Worm (Caenorhabditis elegans) whole organism, L3 larva: ENCODE measurements around the gene T21B4.15.

Experiments
- R02D3.7 ChIP-seq: fragments of 150-350 bp; optimal IDR thresholded peaks from 2 replicates; lab custom pipeline; 2014; ENCODE audit warnings: missing biosample characterization, missing genetic modification characterization
- aly-2 ChIP-seq: fragments of 150-350 bp; optimal IDR thresholded peaks from 2 replicates; lab custom pipeline; 2014; ENCODE audit warnings: missing biosample characterization, missing genetic modification characterization
- ama-1 ChIP-seq: fragments of 150-350 bp; optimal IDR thresholded peaks from 2 replicates; lab custom pipeline; 2018
- ceh-16 ChIP-seq: sonication (generic microtip); optimal IDR thresholded peaks from 2 replicates; lab custom pipeline; 2017; ENCODE audit warnings: missing biosample characterization, missing genetic modification characterization
- ceh-28 ChIP-seq: fragments of 150-350 bp; optimal IDR thresholded peaks from 2 replicates; lab custom pipeline; 2014; ENCODE audit warnings: missing biosample characterization, missing genetic modification reagents, missing genetic modification characterization
- ceh-82 ChIP-seq: fragments of 150-350 bp; optimal IDR thresholded peaks from 2 replicates; lab custom pipeline; 2014; ENCODE audit warnings: missing biosample characterization, missing genetic modification characterization
- ceh-9 ChIP-seq: sonication (generic microtip); optimal IDR thresholded peaks from 2 replicates; lab custom pipeline; 2018; ENCODE audit warnings: missing biosample characterization, missing genetic modification characterization
- daf-12 ChIP-seq: fragments of 150-350 bp; optimal IDR thresholded peaks from 2 replicates; lab custom pipeline; 2014; ENCODE audit warnings: missing biosample characterization, missing genetic modification reagents, missing genetic modification characterization
- egl-27 ChIP-seq: sonication (generic microtip); optimal IDR thresholded peaks from 4 replicates; lab custom pipeline; 2017; ENCODE audit warnings: missing biosample characterization, missing genetic modification reagents, missing genetic modification characterization
- elt-1 ChIP-seq: fragments of 150-350 bp; optimal IDR thresholded peaks from 2 replicates; lab custom pipeline; 2014; ENCODE audit warnings: missing biosample characterization, missing genetic modification characterization
- elt-3 ChIP-seq, 3 experiments: fragments of 150-350 bp in 1 of 3; sonication (generic microtip) in 2 of 3; optimal IDR thresholded peaks; 2 replicates in 2 of 3; 4 replicates in 1 of 3; lab custom pipeline; 2014 to 2017; ENCODE audit warnings: missing biosample characterization in 3 of 3, missing genetic modification characterization in 3 of 3
- eor-1 ChIP-seq, 2 experiments: fragments of 150-350 bp; optimal IDR thresholded peaks; 2 replicates each; lab custom pipeline; 2014 to 2018; ENCODE audit warnings: missing biosample characterization in 2 of 2, missing genetic modification characterization in 2 of 2
- fkh-10 ChIP-seq: sonication (generic microtip); optimal IDR thresholded peaks from 2 replicates; lab custom pipeline; 2017; ENCODE audit warnings: missing biosample characterization, missing genetic modification reagents, missing genetic modification characterization
- fkh-2 ChIP-seq: fragments of 150-350 bp; optimal IDR thresholded peaks from 2 replicates; lab custom pipeline; 2014; ENCODE audit warnings: missing biosample characterization, missing genetic modification reagents, missing genetic modification characterization
- hmg-11 ChIP-seq: sonication (generic microtip); optimal IDR thresholded peaks from 2 replicates; lab custom pipeline; 2016; ENCODE audit warnings: missing genetic modification characterization, missing compliant biosample characterization
- jun-1 ChIP-seq: fragments of 150-350 bp; optimal IDR thresholded peaks from 2 replicates; lab custom pipeline; 2014; ENCODE audit warnings: missing biosample characterization, missing genetic modification reagents, missing genetic modification characterization
- lin-39 ChIP-seq: fragments of 150-350 bp; optimal IDR thresholded peaks from 2 replicates; lab custom pipeline; 2018; ENCODE audit warnings: missing biosample characterization, missing genetic modification reagents, missing genetic modification characterization
- lsy-12 ChIP-seq: sonication (generic microtip); optimal IDR thresholded peaks from 2 replicates; lab custom pipeline; 2016; ENCODE audit warnings: mild to moderate bottlenecking, missing genetic modification characterization, missing compliant biosample characterization
- mdl-1 ChIP-seq: fragments of 150-350 bp; optimal IDR thresholded peaks from 2 replicates; lab custom pipeline; 2014; ENCODE audit warnings: missing biosample characterization, missing genetic modification characterization
- mml-1 ChIP-seq: fragments of 150-350 bp; sonication (generic microtip); optimal IDR thresholded peaks from 3 replicates; lab custom pipeline; 2014; ENCODE audit warnings: missing biosample characterization, missing genetic modification characterization
- nfya-1 ChIP-seq: sonication (generic microtip); optimal IDR thresholded peaks from 2 replicates; lab custom pipeline; 2017; ENCODE audit warnings: missing genetic modification characterization, mild to moderate bottlenecking, missing compliant biosample characterization, antibody characterized with exemption, moderate library complexity; ENCODE audit not compliant: insufficient read depth
- nhr-11 ChIP-seq: fragments of 150-350 bp; optimal IDR thresholded peaks from 2 replicates; lab custom pipeline; 2014; ENCODE audit warnings: missing biosample characterization, missing genetic modification characterization
- nhr-12 ChIP-seq: fragments of 150-350 bp; optimal IDR thresholded peaks from 2 replicates; lab custom pipeline; 2014; ENCODE audit warnings: missing biosample characterization, missing genetic modification characterization
- nhr-237 ChIP-seq: fragments of 150-350 bp; optimal IDR thresholded peaks from 2 replicates; lab custom pipeline; 2014; ENCODE audit warnings: missing biosample characterization, missing genetic modification characterization
- nhr-25 ChIP-seq: sonication (generic microtip); optimal IDR thresholded peaks from 2 replicates; lab custom pipeline; 2017; ENCODE audit warnings: missing biosample characterization, missing genetic modification characterization
- nhr-28 ChIP-seq: fragments of 150-350 bp; optimal IDR thresholded peaks from 2 replicates; lab custom pipeline; 2014; ENCODE audit warnings: missing biosample characterization, missing genetic modification characterization
- nhr-77 ChIP-seq: fragments of 150-350 bp; optimal IDR thresholded peaks from 2 replicates; lab custom pipeline; 2014; ENCODE audit warnings: missing biosample characterization, missing genetic modification characterization
- pha-4 ChIP-seq: fragments of 150-350 bp; optimal IDR thresholded peaks from 2 replicates; lab custom pipeline; 2014; ENCODE audit warnings: missing biosample characterization, missing genetic modification reagents, missing genetic modification characterization
- sea-2 ChIP-seq: fragments of 150-350 bp; sonication (generic microtip); optimal IDR thresholded peaks from 4 replicates; lab custom pipeline; 2014; ENCODE audit warnings: missing biosample characterization, missing genetic modification reagents, missing genetic modification characterization
- skn-1 ChIP-seq: fragments of 150-350 bp; optimal IDR thresholded peaks from 2 replicates; lab custom pipeline; 2014; ENCODE audit warnings: missing biosample characterization, missing genetic modification characterization
- snpc-4 ChIP-seq: fragments of 150-350 bp; optimal IDR thresholded peaks from 2 replicates; lab custom pipeline; 2014; ENCODE audit warnings: missing biosample characterization, missing genetic modification characterization
- unc-39 ChIP-seq: sonication (generic microtip); optimal IDR thresholded peaks from 4 replicates; lab custom pipeline; 2017; ENCODE audit warnings: missing biosample characterization, missing genetic modification characterization
- unc-62 ChIP-seq: fragments of 150-350 bp; sonication (generic microtip); optimal IDR thresholded peaks from 4 replicates; lab custom pipeline; 2014; ENCODE audit warnings: missing biosample characterization, missing genetic modification reagents, missing genetic modification characterization
- zag-1 ChIP-seq: fragments of 150-350 bp; optimal IDR thresholded peaks from 2 replicates; lab custom pipeline; 2014; ENCODE audit warnings: missing biosample characterization, missing genetic modification characterization

Gene T21B4.15

DNA sequence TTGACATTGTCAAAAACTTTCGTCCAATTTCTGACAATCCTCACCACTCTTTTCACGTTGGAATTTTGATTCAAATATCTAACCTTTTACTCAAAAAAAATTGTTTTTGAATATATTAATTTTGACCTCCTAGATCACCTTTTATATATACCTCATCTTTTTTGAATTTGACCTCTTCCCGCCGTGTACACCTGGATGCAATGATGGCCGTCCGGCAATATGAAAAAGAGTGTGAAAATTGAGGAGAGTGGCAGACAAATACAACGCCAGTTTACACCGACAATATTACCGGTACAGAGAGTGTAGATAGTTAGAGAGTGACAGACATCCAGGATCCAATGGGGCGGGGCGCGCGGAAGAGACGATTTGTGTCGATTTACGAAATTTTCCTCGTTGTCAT is 29.6 kb downstream of the T21B4.15 start, which contains the start of gene ceh-99:
Gene ceh-99 (plus strand): TSS at position 366 of the 400 bp plus-strand sequence.
- no peak for TF ChIP-seq egl-27 (tag; lab: Kevin White, UChicago)
- no peak for TF ChIP-seq lin-39 (tag; lab: Kevin White, UChicago)
- no peak for TF ChIP-seq nhr-237 (tag; lab: Kevin White, UChicago)
- no peak for TF ChIP-seq ceh-9 (tag; lab: Kevin White, UChicago)
- TF ChIP-seq eor-1 (tag; optimal IDR thresholded peaks at IDR 0.05; lab: Kevin White, UChicago): no peak
- no peak for TF ChIP-seq nhr-77 (tag; lab: Kevin White, UChicago)
- no peak for TF ChIP-seq unc-39 (tag; lab: Kevin White, UChicago)
- TF ChIP-seq ama-1: no peak
- no peak for TF ChIP-seq skn-1
- no peak for TF ChIP-seq lsy-12 (tag; lab: Kevin White, UChicago)
- TF ChIP-seq R02D3.7 (tag; lab: Kevin White, UChicago): no peak
- TF ChIP-seq fkh-2 (tag; lab: Kevin White, UChicago): no peak
- TF ChIP-seq zag-1: no peak
- no peak for TF ChIP-seq nhr-11 (tag; lab: Kevin White, UChicago)
- TF ChIP-seq nhr-12 (tag; lab: Kevin White, UChicago): no peak

DNA sequence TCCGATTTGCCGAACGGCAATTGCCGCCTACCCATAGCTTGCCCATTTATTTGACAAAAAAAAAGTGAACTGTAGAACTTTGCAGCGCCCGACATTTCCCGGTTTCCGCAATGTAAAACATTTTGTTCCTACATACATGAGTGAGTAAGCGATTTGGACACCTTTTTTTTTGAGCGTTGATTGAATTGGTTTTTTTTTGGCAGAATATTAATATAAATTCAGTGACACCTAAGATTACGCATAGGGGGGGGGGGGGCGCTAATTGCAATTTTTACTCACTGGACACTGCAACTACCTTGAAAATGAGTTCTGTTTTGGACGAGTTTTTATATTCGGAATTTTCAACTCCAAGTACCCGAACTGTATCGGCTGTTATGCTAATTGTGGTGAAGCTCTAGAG is 35.5 kb downstream of the T21B4.15 start, which contains the start of gene srx-118:
Gene srx-118 (plus strand): TSS at position 301 of the 400 bp plus-strand sequence.
- TF ChIP-seq hmg-11 (tag; lab: Kevin White, UChicago): no peak
- no peak for TF ChIP-seq mml-1 (tag; lab: Kevin White, UChicago)

DNA sequence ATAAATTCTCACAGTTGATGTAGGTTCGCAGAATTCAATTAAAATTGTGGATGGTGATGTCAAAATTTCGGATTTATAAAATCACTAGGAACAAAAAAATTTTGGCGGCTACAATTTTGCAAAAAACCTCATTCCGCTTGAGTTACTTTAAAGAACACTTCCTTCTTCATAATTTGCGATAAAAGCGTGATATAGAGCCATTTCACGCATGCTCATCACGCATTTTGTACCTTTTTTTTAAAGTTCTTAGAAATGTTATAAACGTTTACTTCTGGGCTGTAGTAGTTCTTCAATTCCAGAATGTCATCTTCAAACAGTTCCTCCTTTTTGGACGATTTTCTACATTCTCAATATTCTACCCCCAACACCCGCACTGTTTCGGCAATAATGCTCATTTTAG is 37.9 kb downstream of the T21B4.15 start, which contains the start of gene srx-119:
Gene srx-119 (plus strand): TSS at position 301 of the 400 bp plus-strand sequence.
- TF ChIP-seq lsy-12 (tag; lab: Kevin White, UChicago): no peak
- TF ChIP-seq nhr-28 (tag; lab: Kevin White, UChicago): no peak
- no peak for TF ChIP-seq ceh-9 (tag; lab: Kevin White, UChicago)
- TF ChIP-seq fkh-10: no peak
- no peak for TF ChIP-seq nhr-25 (tag; lab: Kevin White, UChicago)
- no peak for TF ChIP-seq elt-1 (tag; lab: Kevin White, UChicago)
- TF ChIP-seq ceh-28 (tag; lab: Kevin White, UChicago): no peak
- TF ChIP-seq fkh-2 (tag; lab: Kevin White, UChicago): no peak
- no peak for TF ChIP-seq zag-1
- no peak for TF ChIP-seq daf-12 (tag; lab: Kevin White, UChicago)
- no peak for TF ChIP-seq nhr-11 (tag; lab: Kevin White, UChicago)
- no peak for TF ChIP-seq ceh-82 (tag; lab: Kevin White, UChicago)
- no peak for TF ChIP-seq aly-2 (tag; lab: Kevin White, UChicago)
- no peak for TF ChIP-seq elt-3 (tag; optimal IDR thresholded peaks at IDR 0.05; lab: Kevin White, UChicago)
- TF ChIP-seq nhr-237 (tag; lab: Kevin White, UChicago): no peak
- TF ChIP-seq, all 47 proteins: peak for 0

DNA sequence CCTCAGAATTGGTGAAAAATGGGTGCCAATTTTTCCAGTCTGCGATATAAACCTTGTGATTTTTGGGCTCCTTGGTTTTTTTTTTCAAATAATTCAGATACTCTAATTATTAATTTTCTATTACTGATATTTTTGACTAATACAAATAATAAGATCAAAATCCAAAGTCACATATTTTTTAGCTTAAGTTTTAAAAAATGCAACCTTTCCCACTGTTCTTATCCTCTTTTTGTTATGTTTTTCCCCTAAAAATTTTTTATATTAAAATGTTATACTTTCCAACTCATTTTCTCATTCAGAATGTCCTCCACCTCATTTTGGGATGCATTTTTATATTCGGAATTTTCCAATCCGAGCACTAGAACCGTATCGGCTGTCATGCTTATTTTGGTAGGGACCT is 41.0 kb downstream of the T21B4.15 start, which contains the start of gene srx-120:
Gene srx-120 (plus strand): TSS at position 301 of the 400 bp plus-strand sequence.
- TF ChIP-seq ceh-28 (tag; lab: Kevin White, UChicago) (no peak), nhr-25 (tag; lab: Kevin White, UChicago) (no peak), unc-62 (no peak), elt-1 (tag; lab: Kevin White, UChicago) (no peak), jun-1 (no peak), zag-1 (no peak), daf-12 (tag; lab: Kevin White, UChicago) (no peak), snpc-4 (tag; lab: Kevin White, UChicago) (no peak), mdl-1 (no peak), hmg-11 (tag; lab: Kevin White, UChicago) (no peak), sea-2 (GFP tag; lab: Kevin White, UChicago) (no peak), nhr-12 (tag; lab: Kevin White, UChicago) (no peak), fkh-2 (tag; lab: Kevin White, UChicago) (no peak), pha-4 (no peak), nhr-77 (tag; lab: Kevin White, UChicago) (no peak), lin-39 (tag; lab: Kevin White, UChicago) (no peak)

DNA sequence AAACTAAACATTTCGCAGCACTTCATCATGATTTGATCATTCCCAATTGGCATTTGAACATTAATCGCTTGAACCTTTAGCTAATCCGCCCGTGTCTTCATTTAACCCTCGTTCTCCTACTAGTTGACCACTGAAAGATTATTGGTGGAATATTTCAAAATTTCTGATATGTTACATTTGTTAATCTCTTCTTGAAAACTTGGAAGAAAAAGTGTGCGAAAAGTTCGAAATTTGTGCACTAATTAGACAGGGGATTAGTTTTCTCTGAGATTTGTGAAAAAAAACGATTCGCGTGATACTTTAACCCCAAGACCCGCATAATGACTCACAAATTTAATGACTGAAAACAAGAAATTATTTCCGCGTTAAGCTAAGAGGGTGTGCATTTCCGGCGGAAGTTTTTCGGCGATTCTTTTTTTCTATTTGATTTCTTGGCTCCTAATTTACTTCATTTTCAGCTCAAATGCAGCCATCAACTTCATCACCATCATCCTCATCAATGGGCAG is 45.3 kb downstream of the T21B4.15 start, which contains the start of gene nimk-1:
Gene nimk-1 (plus strand): TSS at position 457 of the 507 bp plus-strand sequence.
- TF ChIP-seq nfya-1 (no peak), snpc-4 (tag; lab: Kevin White, UChicago) (no peak), nhr-25 (tag; lab: Kevin White, UChicago) (no peak), ceh-16 (tag; lab: Kevin White, UChicago) (no peak)
